Worm (Caenorhabditis elegans): ENCODE results near the gene W06D11.3.
A peak's percentile ranks its signal among the peaks of the same experiment; 100 is the strongest.
"Not testable (repeated sequence)": the region's sequence is repeated elsewhere in the genome, so short reads cannot be mapped to it uniquely, and the experiment has no call there.

The W06D11.3 gene

DNA sequence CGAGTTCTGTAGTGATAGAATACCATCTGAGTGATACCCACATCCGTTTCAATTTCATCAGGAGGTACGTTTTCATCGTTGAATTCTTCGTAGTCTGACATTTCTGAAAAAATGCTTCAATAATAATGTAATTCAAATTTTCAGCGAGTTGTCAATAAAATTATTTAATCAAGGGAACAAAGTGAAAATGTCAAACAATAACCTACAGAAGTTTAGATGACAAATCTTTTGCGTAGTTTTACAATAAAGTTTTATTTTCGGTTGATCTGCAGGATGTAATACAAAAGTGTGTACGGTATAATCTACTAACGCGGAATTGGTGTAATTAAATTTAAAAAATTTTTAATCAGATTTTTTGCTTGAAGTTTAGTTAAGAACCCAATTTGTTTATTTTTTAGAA lies 10.2 kb upstream of the W06D11.3 start, which contains the start of gene C04B4.5:
Gene C04B4.5 (minus strand): TSS at position 101 of the 400 bp plus-strand sequence.
- TF ChIP-seq Y105C5A.15 (GFP tag; IDR thresholded peaks at IDR 0.05) (no peak), F10B5.3 (tag; optimal IDR thresholded peaks at IDR 0.05) (no peak)

- TF ChIP-seq D1046.2 (GFP tag; IDR thresholded peaks at IDR 0.05) (no peak), ama-1 (optimal IDR thresholded peaks at IDR 0.05) (no peak), nhr-10 (tag; optimal IDR thresholded peaks at IDR 0.05) (no peak), rbr-2 (tag; optimal IDR thresholded peaks at IDR 0.05) (no peak), Y75B8A.6 (GFP tag; IDR thresholded peaks at IDR 0.05) (no peak), nhr-77 (tag; optimal IDR thresholded peaks at IDR 0.05) (no peak), mes-2 (tag; optimal IDR thresholded peaks at IDR 0.05; ENCODE audit: poor library complexity, severe bottlenecking) (no peak), pqm-1 (tag; optimal IDR thresholded peaks at IDR 0.05) (no peak)
Measured at ce11 chrX:12290539-12290938, 7.9 kb upstream of the W06D11.3 start, which contains the start of gene C04B4.4. C04B4.4 (plus strand) TSS chrX:12290839.

ce11 chrX:12294263-12294662 lies 4.2 kb upstream of the W06D11.3 start, which contains the start of gene W06D11.1:
W06D11.1 (plus strand) TSS chrX:12294563.
- TF ChIP-seq unc-62 (GFP tag; optimal IDR thresholded peaks at IDR 0.05 in 1 of 2): peak in 1 of 2 experiments; percentile 61
- TF ChIP-seq unc-62 (tag; optimal IDR thresholded peaks at IDR 0.05): no peak
- no peak for TF ChIP-seq nhr-76 (tag; optimal IDR thresholded peaks at IDR 0.05)

- TF ChIP-seq php-3 (GFP tag; IDR thresholded peaks at IDR 0.05) (no peak), dve-1 (tag; optimal IDR thresholded peaks at IDR 0.05; ENCODE audit: insufficient read depth) (no peak), saeg-2 (GFP tag; IDR thresholded peaks at IDR 0.05) (no peak), hif-1 (tag; optimal IDR thresholded peaks at IDR 0.05) (no peak), unc-62 (GFP tag; optimal IDR thresholded peaks at IDR 0.05 in 1 of 2) (peak in 1 of 2 experiments; percentile 96), unc-62 (tag; optimal IDR thresholded peaks at IDR 0.05) (no peak), lin-1 (GFP tag; IDR thresholded peaks at IDR 0.05) (no peak), nhr-111 (GFP tag; optimal IDR thresholded peaks at IDR 0.05) (no peak)
Measured at ce11 chrX:12296392-12296791, 2.1 kb upstream of the W06D11.3 start, which contains the start of gene W06D11.2. W06D11.2 (minus strand) TSS chrX:12296730.

DNA sequence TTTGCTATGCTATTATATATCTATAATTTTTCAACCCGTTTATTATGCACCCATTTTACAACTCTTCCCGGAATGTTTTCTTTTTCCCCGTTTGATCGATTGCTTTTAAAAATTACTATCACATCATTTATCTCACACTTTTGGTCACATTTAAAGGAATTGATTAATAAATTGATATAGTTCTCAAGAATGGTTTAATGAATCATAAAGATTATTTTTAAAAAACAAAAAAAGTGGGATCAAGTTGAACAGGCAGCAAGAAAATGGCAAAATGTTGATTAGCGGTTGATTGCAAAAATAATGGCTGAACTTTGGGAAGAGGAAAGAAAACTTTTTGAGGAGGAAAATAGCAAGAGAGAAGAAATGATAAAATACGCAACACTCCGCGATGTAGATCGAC lies 1.4 kb downstream of the W06D11.3 start, which contains the start of gene W06D11.5:
Gene W06D11.5 (plus strand): TSS at position 301 of the 400 bp plus-strand sequence.
- TF ChIP-seq mdt-29 (GFP tag; IDR thresholded peaks at IDR 0.05) (no peak), mes-2 (tag; optimal IDR thresholded peaks at IDR 0.05; ENCODE audit: poor library complexity, severe bottlenecking) (no peak), ztf-11 (tag; optimal IDR thresholded peaks at IDR 0.05) (no peak), cey-2 (tag; optimal IDR thresholded peaks at IDR 0.05; ENCODE audit: borderline replicate concordance, insufficient read depth) (no peak), duxl-1 (tag; optimal IDR thresholded peaks at IDR 0.05; ENCODE audit: poor library complexity) (no peak), hlh-11 (tag; optimal IDR thresholded peaks at IDR 0.05) (no peak), ceh-28 (tag; optimal IDR thresholded peaks at IDR 0.05) (no peak), nhr-77 (tag; optimal IDR thresholded peaks at IDR 0.05) (no peak), Y5F2A.4 (GFP tag; optimal IDR thresholded peaks at IDR 0.05) (no peak), nhr-25 (tag; optimal IDR thresholded peaks at IDR 0.05; ENCODE audit: borderline replicate concordance, insufficient read depth) (no peak), snpc-1.2 (GFP tag; IDR thresholded peaks at IDR 0.05) (no peak)

ce11 chrX:12302755-12303154 lies 4.3 kb downstream of the W06D11.3 start, which contains the start of gene dot-1.3:
dot-1.3 (minus strand) TSS chrX:12302855.
- TF ChIP-seq fos-1 (tag; optimal IDR thresholded peaks at IDR 0.05); ceh-32 (tag; optimal IDR thresholded peaks at IDR 0.05; ENCODE audit: poor library complexity); unc-62 (GFP tag; optimal IDR thresholded peaks at IDR 0.05 in 1 of 2); unc-62 (tag; optimal IDR thresholded peaks at IDR 0.05): not testable (repeated sequence)
